Fruit fly (Drosophila melanogaster) whole organism, wandering third instar larva: ENCODE results near the gene Oatp33Eb.
A peak's percentile ranks its signal among the peaks of the same experiment; 100 is the strongest.

Experiments used
- Abd-B ChIP-seq: fragments of >200 bp; optimal IDR thresholded peaks from 2 replicates; lab custom pipeline; 2017; ENCODE audit warnings: missing biosample characterization, missing genetic modification characterization
- CG32264 ChIP-seq: fragments of 200-800 bp; sonication (Bioruptor generic); optimal IDR thresholded peaks from 2 replicates; lab custom pipeline; 2016; ENCODE audit warnings: missing biosample characterization, missing genetic modification characterization
- CG9705 ChIP-seq: fragments of 200-800 bp; sonication (Bioruptor generic); optimal IDR thresholded peaks from 2 replicates; lab custom pipeline; 2018; ENCODE audit warnings: missing biosample characterization, mild to moderate bottlenecking, missing genetic modification characterization
- Dif ChIP-seq: fragments of 200-275, 200-300 bp; sonication (Bioruptor generic); optimal IDR thresholded peaks from 2 replicates; lab custom pipeline; 2018; ENCODE audit warnings: missing biosample characterization, missing genetic modification characterization; ENCODE audit not compliant: partially characterized antibody
- HLH106 ChIP-seq: fragments of 200-800 bp; optimal IDR thresholded peaks from 3 replicates; lab custom pipeline; 2019; ENCODE audit warnings: missing biosample characterization, mild to moderate bottlenecking, missing genetic modification characterization, moderate library complexity
- Hnf4 ChIP-seq: fragments of 200-800 bp; sonication (Bioruptor generic); optimal IDR thresholded peaks from 2 replicates; lab custom pipeline; 2016; ENCODE audit warnings: missing biosample characterization, mild to moderate bottlenecking, missing genetic modification characterization
- Hr78 ChIP-seq: fragments of >200 bp; optimal IDR thresholded peaks from 2 replicates; lab custom pipeline; 2017; ENCODE audit warnings: missing biosample characterization, missing genetic modification characterization
- Jra ChIP-seq: sonication (Bioruptor generic); optimal IDR thresholded peaks from 2 replicates; lab custom pipeline; 2016; ENCODE audit warnings: missing biosample characterization, missing genetic modification characterization
- Myc ChIP-seq: fragments of >200 bp; optimal IDR thresholded peaks from 2 replicates; lab custom pipeline; 2017
- N ChIP-seq: fragments of >200 bp; optimal IDR thresholded peaks from 2 replicates; lab custom pipeline; 2018; ENCODE audit warnings: missing biosample characterization, missing external identifiers, missing genetic modification characterization
- Rel ChIP-seq, 2 experiments: fragments of 200-800 bp; sonication (Bioruptor generic) in 1 of 2; optimal IDR thresholded peaks; 2 replicates in 1 of 2; 3 replicates in 1 of 2; lab custom pipeline; 2016 to 2019; ENCODE audit warnings: mild to moderate bottlenecking in 2 of 2, missing biosample characterization in 2 of 2, missing genetic modification characterization in 2 of 2, moderate library complexity in 1 of 2
- Sp1 ChIP-seq: fragments of 200-800 bp; sonication (Bioruptor generic); optimal IDR thresholded peaks from 3 replicates; lab custom pipeline; 2019; ENCODE audit warnings: missing biosample characterization, mild to moderate bottlenecking, missing genetic modification characterization, moderate library complexity
- Vsx2 ChIP-seq: fragments of 200-300, 225-300 bp; sonication (Bioruptor generic); optimal IDR thresholded peaks from 2 replicates; lab custom pipeline; 2018; ENCODE audit warnings: missing biosample characterization, missing genetic modification characterization; ENCODE audit not compliant: partially characterized antibody
- br ChIP-seq: fragments of 200-800 bp; sonication (Bioruptor generic); optimal IDR thresholded peaks from 2 replicates; lab custom pipeline; 2016; ENCODE audit warnings: missing biosample characterization, missing genetic modification characterization
- brk ChIP-seq: fragments of 200-800 bp; sonication (Bioruptor generic); optimal IDR thresholded peaks from 2 replicates; lab custom pipeline; 2016; ENCODE audit warnings: missing biosample characterization, mild to moderate bottlenecking, missing genetic modification characterization
- dmrt93B ChIP-seq: fragments of 200-800 bp; sonication (Bioruptor generic); optimal IDR thresholded peaks from 2 replicates; lab custom pipeline; 2018; ENCODE audit warnings: missing biosample characterization, mild to moderate bottlenecking, missing genetic modification characterization
- dsf ChIP-seq: sonication (Bioruptor generic); optimal IDR thresholded peaks from 2 replicates; lab custom pipeline; 2016; ENCODE audit warnings: missing biosample characterization, missing genetic modification characterization, borderline replicate concordance
- ey ChIP-seq: fragments of 200-800 bp; sonication (Bioruptor generic); optimal IDR thresholded peaks from 2 replicates; lab custom pipeline; 2016; ENCODE audit warnings: missing biosample characterization, missing genetic modification characterization
- foxo ChIP-seq, 2 experiments: fragments of 200-800 bp; sonication (Bioruptor generic); optimal IDR thresholded peaks; 2 replicates in 1 of 2; 3 replicates in 1 of 2; lab custom pipeline; 2016 to 2017; ENCODE audit warnings: missing biosample characterization in 2 of 2, missing genetic modification characterization in 2 of 2
- jim ChIP-seq: fragments of 175-275, 200-325 bp; sonication (Bioruptor generic); optimal IDR thresholded peaks from 2 replicates; lab custom pipeline; 2016; ENCODE audit warnings: missing biosample characterization, mild to moderate bottlenecking, missing genetic modification characterization
- lola ChIP-seq: fragments of >200 bp; optimal IDR thresholded peaks from 2 replicates; lab custom pipeline; 2017; ENCODE audit warnings: missing biosample characterization, missing genetic modification characterization
- psq ChIP-seq: fragments of 200-800 bp; sonication (Bioruptor generic); optimal IDR thresholded peaks from 3 replicates; lab custom pipeline; 2017; ENCODE audit warnings: missing biosample characterization, mild to moderate bottlenecking, missing genetic modification characterization, moderate library complexity
- rgr ChIP-seq: fragments of 200-800 bp; sonication (Bioruptor generic); optimal IDR thresholded peaks from 3 replicates; lab custom pipeline; 2016; ENCODE audit warnings: missing biosample characterization, mild to moderate bottlenecking, missing genetic modification characterization
- sage ChIP-seq: fragments of 200-800 bp; sonication (Bioruptor generic); optimal IDR thresholded peaks from 2 replicates; lab custom pipeline; 2016; ENCODE audit warnings: missing biosample characterization, mild to moderate bottlenecking, missing genetic modification characterization
- sv ChIP-seq: fragments of 200-800 bp; sonication (Bioruptor generic); optimal IDR thresholded peaks from 3 replicates; lab custom pipeline; 2016; ENCODE audit warnings: missing biosample characterization, missing genetic modification characterization
- tai ChIP-seq: sonication (Bioruptor generic); optimal IDR thresholded peaks from 2 replicates; lab custom pipeline; 2016; ENCODE audit warnings: missing biosample characterization, missing genetic modification characterization
- usp ChIP-seq: fragments of >200 bp; optimal IDR thresholded peaks from 2 replicates; lab custom pipeline; 2017; ENCODE audit warnings: missing biosample characterization, missing genetic modification characterization
- woc ChIP-seq: sonication (Bioruptor generic); optimal IDR thresholded peaks from 2 replicates; lab custom pipeline; 2016; ENCODE audit warnings: missing biosample characterization, mild to moderate bottlenecking, missing genetic modification characterization

Gene Oatp33Eb

dm6 chr2L:12483866-12484554, 35.7 kb downstream of the Oatp33Eb start (continued):
- TF ChIP-seq Jra (GFP tag; lab: Kevin White, UChicago) (peak; percentile 80), br (peak; percentile 97), Myc (no peak), sv (GFP tag; lab: Kevin White, UChicago) (peak; percentile 82), psq (GFP tag; lab: Kevin White, UChicago) (peak; percentile 94), usp (GFP tag; lab: Kevin White, UChicago) (no peak), N (no peak), jim (GFP tag; lab: Kevin White, UChicago) (no peak), lola (GFP tag; lab: Kevin White, UChicago) (no peak), CG32264 (GFP tag; lab: Kevin White, UChicago) (peak; percentile 95), sage (GFP tag; lab: Kevin White, UChicago) (peak; percentile 93), Dif (GFP tag; lab: Kevin White, UChicago) (peak; percentile 67), tai (GFP tag; lab: Kevin White, UChicago) (peak; percentile 89)
- TF ChIP-seq, all 38 proteins: peak for 27

- TF ChIP-seq dmrt93B (no peak), jim (GFP tag; lab: Kevin White, UChicago) (no peak), HLH106 (peak; percentile 7), dsf (no peak), Myc (no peak), Hr78 (GFP tag; lab: Kevin White, UChicago) (no peak), ey (GFP tag; lab: Kevin White, UChicago) (no peak), foxo (GFP tag; optimal IDR thresholded peaks at IDR 0.05; lab: Kevin White, UChicago) (no peak), Vsx2 (GFP tag; lab: Kevin White, UChicago) (no peak)
Measured at dm6 chr2L:12485897-12486615, 37.8 kb downstream of the Oatp33Eb start.

- no peak for TF ChIP-seq CG9705
- no peak for TF ChIP-seq dsf
- TF ChIP-seq dmrt93B: no peak
- TF ChIP-seq br: no peak
- no peak for TF ChIP-seq lola (GFP tag; lab: Kevin White, UChicago)
- no peak for TF ChIP-seq Rel (GFP tag; optimal IDR thresholded peaks at IDR 0.05; lab: Kevin White, UChicago)
- TF ChIP-seq Rel (tag; optimal IDR thresholded peaks at IDR 0.05; lab: Kevin White, UChicago): no peak
- no peak for TF ChIP-seq woc (GFP tag; lab: Kevin White, UChicago)
- TF ChIP-seq usp (GFP tag; lab: Kevin White, UChicago): no peak
- no peak for TF ChIP-seq Abd-B (GFP tag; lab: Kevin White, UChicago)
- TF ChIP-seq jim (GFP tag; lab: Kevin White, UChicago): no peak
Measured at dm6 chr2L:12487311-12487710, 39.0 kb downstream of the Oatp33Eb start.

- TF ChIP-seq rgr: no peak
- no peak for TF ChIP-seq Sp1
- TF ChIP-seq brk (GFP tag; lab: Kevin White, UChicago): no peak
- TF ChIP-seq sage (GFP tag; lab: Kevin White, UChicago): no peak
- no peak for TF ChIP-seq CG32264 (GFP tag; lab: Kevin White, UChicago)
- TF ChIP-seq Myc: no peak
- no peak for TF ChIP-seq foxo (GFP tag; optimal IDR thresholded peaks at IDR 0.05; lab: Kevin White, UChicago)
Measured at dm6 chr2L:12487823-12488222, 39.5 kb downstream of the Oatp33Eb start.

- no peak for TF ChIP-seq foxo (GFP tag; optimal IDR thresholded peaks at IDR 0.05; lab: Kevin White, UChicago)
- no peak for TF ChIP-seq dmrt93B
- no peak for TF ChIP-seq Hnf4 (GFP tag; lab: Kevin White, UChicago)
- no peak for TF ChIP-seq Myc
- TF ChIP-seq CG32264 (GFP tag; lab: Kevin White, UChicago): no peak
- TF ChIP-seq ey (GFP tag; lab: Kevin White, UChicago): no peak
Measured at dm6 chr2L:12489470-12489869, 41.2 kb downstream of the Oatp33Eb start.
